Fruit fly (Drosophila melanogaster) whole organism, embryonic: Measurements from ENCODE around the gene CG43867.
A peak's percentile ranks its signal among the peaks of the same experiment; 100 is the strongest.

ENCODE experiments used
- ATbp ChIP-seq: fragments of 200-800 bp; sonication (Bioruptor generic); optimal IDR thresholded peaks from 2 replicates; lab custom pipeline; 2017; ENCODE audit warnings: missing biosample characterization, mild to moderate bottlenecking, missing genetic modification characterization, missing genetic modification reagents
- Abd-B ChIP-seq: fragments of 200-800 bp; sonication (Bioruptor generic); optimal IDR thresholded peaks from 2 replicates; lab custom pipeline; 2018; ENCODE audit warnings: missing biosample characterization, mild to moderate bottlenecking, missing genetic modification characterization, moderate library complexity
- BEAF-32 ChIP-seq: fragments of 200-800 bp; sonication (Bioruptor generic); optimal IDR thresholded peaks from 3 replicates; lab custom pipeline; 2017; ENCODE audit warnings: missing biosample characterization, missing genetic modification characterization, mild to moderate bottlenecking, moderate library complexity, missing genetic modification reagents
- CG10267 ChIP-seq: fragments of 200-800 bp; sonication (Bioruptor generic); optimal IDR thresholded peaks from 2 replicates; lab custom pipeline; 2018; ENCODE audit warnings: missing biosample characterization, mild to moderate bottlenecking, missing genetic modification characterization, moderate library complexity
- CG10462 ChIP-seq: fragments of 200-800 bp; sonication (Bioruptor generic); optimal IDR thresholded peaks from 2 replicates; lab custom pipeline; 2016; ENCODE audit warnings: missing biosample characterization, missing genetic modification characterization
- CG11560 ChIP-seq: fragments of 200-800 bp; sonication (Bioruptor generic); IDR thresholded peaks from 3 replicates; pipeline ENCODE4 v1.3.6; 2022; ENCODE audit warnings: missing biosample characterization, missing genetic modification characterization
- CG13123 ChIP-seq: fragments of 200-800 bp; sonication (Bioruptor generic); optimal IDR thresholded peaks from 2 replicates; lab custom pipeline; 2016; ENCODE audit warnings: missing biosample characterization, missing genetic modification characterization
- CG13287 ChIP-seq: fragments of 200-800 bp; sonication (Bioruptor generic); IDR thresholded peaks from 2 replicates; pipeline ENCODE4 v1.3.6; 2022; ENCODE audit warnings: missing biosample characterization, missing genetic modification characterization; ENCODE audit not compliant: partially characterized antibody
- CG13624 ChIP-seq: fragments of 200-800 bp; sonication (Bioruptor generic); optimal IDR thresholded peaks from 2 replicates; lab custom pipeline; 2016; ENCODE audit warnings: missing biosample characterization, missing genetic modification characterization
- CG18011 ChIP-seq: fragments of 200-800 bp; sonication (Bioruptor generic); optimal IDR thresholded peaks from 2 replicates; lab custom pipeline; 2017; ENCODE audit warnings: missing biosample characterization, missing genetic modification characterization, mild to moderate bottlenecking, moderate library complexity, missing genotype
- CG2202 ChIP-seq: fragments of 200-800 bp; sonication (Bioruptor generic); optimal IDR thresholded peaks from 2 replicates; lab custom pipeline; 2018; ENCODE audit warnings: missing biosample characterization, mild to moderate bottlenecking, missing genetic modification characterization
- CG3065 ChIP-seq: fragments of 200-800 bp; sonication (Bioruptor generic); optimal IDR thresholded peaks from 2 replicates; lab custom pipeline; 2016; ENCODE audit warnings: missing biosample characterization, missing genetic modification characterization
- CG3163 ChIP-seq: fragments of 200-800 bp; sonication (Bioruptor generic); optimal IDR thresholded peaks from 3 replicates; lab custom pipeline; 2016; ENCODE audit warnings: missing biosample characterization, missing genetic modification characterization
- CG4617 ChIP-seq: fragments of 200-800 bp; sonication (Bioruptor generic); optimal IDR thresholded peaks from 3 replicates; lab custom pipeline; 2016; ENCODE audit warnings: missing biosample characterization, missing genetic modification characterization, borderline replicate concordance
- CG9797 ChIP-seq: fragments of 200-800 bp; sonication (Bioruptor generic); optimal IDR thresholded peaks from 3 replicates; lab custom pipeline; 2018; ENCODE audit warnings: missing biosample characterization, mild to moderate bottlenecking, missing genetic modification characterization
- CrebB ChIP-seq: fragments of 200-800 bp; sonication (Bioruptor generic); optimal IDR thresholded peaks from 3 replicates; lab custom pipeline; 2018; ENCODE audit warnings: missing biosample characterization, mild to moderate bottlenecking, missing genetic modification characterization
- Dll ChIP-seq: fragments of 200-800 bp; sonication (Bioruptor generic); IDR thresholded peaks from 4 replicates; pipeline ENCODE4 v1.3.6; 2022; ENCODE audit warnings: missing biosample characterization, missing genetic modification characterization; ENCODE audit not compliant: partially characterized antibody
- Dref ChIP-seq: fragments of 200-800 bp; sonication (Bioruptor generic); IDR thresholded peaks from 2 replicates; pipeline ENCODE4 v1.3.6; 2022; ENCODE audit warnings: missing biosample characterization, missing genetic modification characterization
- E2f2 ChIP-seq: fragments of 200-800 bp; sonication (Bioruptor generic); IDR thresholded peaks from 2 replicates; pipeline ENCODE4 v1.3.6; 2022; ENCODE audit warnings: missing biosample characterization, missing genetic modification characterization
- Ets97D ChIP-seq: fragments of 200-800 bp; sonication (Bioruptor generic); optimal IDR thresholded peaks from 3 replicates; lab custom pipeline; 2016; ENCODE audit warnings: missing biosample characterization, missing genetic modification characterization
- Jarid2 ChIP-seq: fragments of 200-800 bp; sonication (Bioruptor generic); optimal IDR thresholded peaks from 3 replicates; lab custom pipeline; 2017; ENCODE audit warnings: mild to moderate bottlenecking, missing biosample characterization, missing genetic modification reagents, missing genetic modification characterization
- MESR4 ChIP-seq: fragments of 200-800 bp; sonication (Bioruptor generic); optimal IDR thresholded peaks from 2 replicates; lab custom pipeline; 2018; ENCODE audit warnings: missing biosample characterization, mild to moderate bottlenecking, missing genetic modification characterization, moderate library complexity
- Med ChIP-seq: fragments of 200-800 bp; sonication (Bioruptor generic); peaks from one replicate; lab custom pipeline; 2016; ENCODE audit warnings: missing biosample characterization, missing genetic modification characterization, mild to moderate bottlenecking, inconsistent platforms, moderate library complexity
- Mrtf ChIP-seq: fragments of 200-800 bp; sonication (Bioruptor generic); IDR thresholded peaks from 3 replicates; pipeline ENCODE4 v1.3.6; 2022; ENCODE audit warnings: missing biosample characterization, missing genetic modification characterization
- Myb ChIP-seq: fragments of 200-800 bp; sonication (Bioruptor generic); optimal IDR thresholded peaks from 2 replicates; lab custom pipeline; 2016; ENCODE audit warnings: missing biosample characterization, missing genetic modification characterization
- Nf-YC ChIP-seq: fragments of 200-800 bp; optimal IDR thresholded peaks from 3 replicates; lab custom pipeline; 2019; ENCODE audit warnings: missing biosample characterization, mild to moderate bottlenecking, missing genetic modification characterization, moderate library complexity
- PHDP ChIP-seq: fragments of 200-800 bp; sonication (Bioruptor generic); optimal IDR thresholded peaks from 3 replicates; lab custom pipeline; 2018; ENCODE audit warnings: missing biosample characterization, mild to moderate bottlenecking, missing genetic modification characterization, moderate library complexity
- Rfx ChIP-seq: fragments of 200-800 bp; sonication (Bioruptor generic); IDR thresholded peaks from 2 replicates; pipeline ENCODE4 v1.3.6; 2022; ENCODE audit warnings: missing biosample characterization, missing genetic modification characterization
- Rx ChIP-seq: fragments of 200-800 bp; sonication (Bioruptor generic); IDR thresholded peaks from 2 replicates; pipeline ENCODE4 v1.3.6; 2022; ENCODE audit warnings: missing biosample characterization, missing genetic modification characterization
- Sry-δ ChIP-seq: fragments of 200-800 bp; sonication (Bioruptor generic); optimal IDR thresholded peaks from 2 replicates; lab custom pipeline; 2016; ENCODE audit warnings: missing biosample characterization, missing genetic modification characterization
- YL-1 ChIP-seq: fragments of 200-800 bp; sonication (Bioruptor generic); optimal IDR thresholded peaks from 3 replicates; lab custom pipeline; 2017; ENCODE audit warnings: missing biosample characterization, mild to moderate bottlenecking, missing genetic modification characterization
- abd-A ChIP-seq: fragments of 200-800 bp; sonication (Bioruptor generic); optimal IDR thresholded peaks from 3 replicates; lab custom pipeline; 2019; ENCODE audit warnings: missing biosample characterization, mild to moderate bottlenecking, missing genetic modification characterization, moderate library complexity
- bbx ChIP-seq: fragments of 200-800 bp; sonication (Bioruptor generic); IDR thresholded peaks from 2 replicates; pipeline ENCODE4 v1.3.6; 2022; ENCODE audit warnings: missing biosample characterization, missing genetic modification characterization; ENCODE audit not compliant: partially characterized antibody
- chinmo ChIP-seq: fragments of 200-800 bp; sonication (Bioruptor generic); IDR thresholded peaks from 4 replicates; pipeline ENCODE4 v1.3.6; 2022; ENCODE audit warnings: missing biosample characterization, missing genetic modification characterization; ENCODE audit not compliant: partially characterized antibody
- ewg ChIP-seq: fragments of 200-800 bp; sonication (Bioruptor generic); optimal IDR thresholded peaks from 3 replicates; lab custom pipeline; 2017; ENCODE audit warnings: mild to moderate bottlenecking, missing biosample characterization, missing genetic modification reagents, missing genetic modification characterization
- grn ChIP-seq: fragments of 200-800 bp; sonication (Bioruptor generic); optimal IDR thresholded peaks from 3 replicates; lab custom pipeline; 2017; ENCODE audit warnings: missing biosample characterization, missing genetic modification characterization
- hbn ChIP-seq: fragments of 200-800 bp; sonication (Bioruptor generic); IDR thresholded peaks from 2 replicates; pipeline ENCODE4 v1.3.6; 2022; ENCODE audit warnings: missing biosample characterization, missing genetic modification characterization; ENCODE audit not compliant: partially characterized antibody
- kah ChIP-seq: fragments of 200-800 bp; sonication (Bioruptor generic); optimal IDR thresholded peaks from 2 replicates; lab custom pipeline; 2018; ENCODE audit warnings: missing biosample characterization, mild to moderate bottlenecking, missing genetic modification characterization
- luna ChIP-seq: fragments of 200-800 bp; sonication (Bioruptor generic); optimal IDR thresholded peaks from 2 replicates; lab custom pipeline; 2016; ENCODE audit warnings: missing biosample characterization, missing genetic modification characterization
- pnt ChIP-seq: fragments of 200-800 bp; sonication (Bioruptor generic); optimal IDR thresholded peaks from 3 replicates; lab custom pipeline; 2016; ENCODE audit warnings: missing biosample characterization, missing genetic modification characterization
- pros ChIP-seq: fragments of 200-800 bp; sonication (Bioruptor generic); optimal IDR thresholded peaks from 3 replicates; lab custom pipeline; 2019; ENCODE audit warnings: missing biosample characterization, mild to moderate bottlenecking, missing genetic modification characterization, moderate library complexity
- scrt ChIP-seq: fragments of 200-800 bp; sonication (Bioruptor generic); optimal IDR thresholded peaks from 2 replicates; lab custom pipeline; 2018; ENCODE audit warnings: missing biosample characterization, mild to moderate bottlenecking, missing genetic modification characterization, moderate library complexity
- seq ChIP-seq: fragments of 200-800 bp; sonication (Bioruptor generic); IDR thresholded peaks from 2 replicates; pipeline ENCODE4 v1.3.6; 2022; ENCODE audit warnings: missing biosample characterization, missing genetic modification characterization
- shn ChIP-seq: fragments of 200-800 bp; sonication (Bioruptor generic); optimal IDR thresholded peaks from 3 replicates; lab custom pipeline; 2016; ENCODE audit warnings: missing biosample characterization, missing genetic modification characterization
- sna ChIP-seq: fragments of 200-800 bp; sonication (Bioruptor generic); IDR thresholded peaks from 2 replicates; pipeline ENCODE4 v1.3.6; 2022; ENCODE audit warnings: missing biosample characterization, missing genetic modification characterization; ENCODE audit not compliant: partially characterized antibody
- stwl ChIP-seq: fragments of 200-800 bp; sonication (Bioruptor generic); optimal IDR thresholded peaks from 3 replicates; lab custom pipeline; 2018; ENCODE audit warnings: missing biosample characterization, mild to moderate bottlenecking, missing genetic modification characterization, moderate library complexity
- tap ChIP-seq: fragments of 200-800 bp; optimal IDR thresholded peaks from 3 replicates; lab custom pipeline; 2019; ENCODE audit warnings: missing biosample characterization, mild to moderate bottlenecking, missing genetic modification characterization, moderate library complexity
- tx ChIP-seq: fragments of 200-800 bp; sonication (Bioruptor generic); optimal IDR thresholded peaks from 2 replicates; lab custom pipeline; 2016; ENCODE audit warnings: missing biosample characterization, missing genetic modification characterization
- zen ChIP-seq: fragments of 200-800 bp; sonication (Bioruptor generic); optimal IDR thresholded peaks from 3 replicates; lab custom pipeline; 2018; ENCODE audit warnings: missing biosample characterization, mild to moderate bottlenecking, missing genetic modification characterization, moderate library complexity
- zen2 ChIP-seq: fragments of 200-800 bp; sonication (Bioruptor generic); IDR thresholded peaks from 3 replicates; pipeline ENCODE4 v1.3.6; 2022; ENCODE audit warnings: missing biosample characterization, missing genetic modification characterization; ENCODE audit not compliant: partially characterized antibody

The CG43867 gene

dm6 chrX:792923-793322, 134.9 kb downstream of the CG43867 start, which contains the start of gene CG16989 (continued):
- TF ChIP-seq abd-A (tag; lab: Kevin White, UChicago), result no peak
- no peak for TF ChIP-seq CG3163 (GFP tag; lab: Kevin White, UChicago)
- peak; percentile 51 for TF ChIP-seq YL-1 (GFP tag; lab: Kevin White, UChicago)
- TF ChIP-seq Myb (GFP tag; lab: Kevin White, UChicago), result peak; percentile 98
- TF ChIP-seq Rfx (GFP tag; lab: Robert Waterston, UW), result no peak
- TF ChIP-seq pnt (GFP tag; lab: Kevin White, UChicago), result no peak
- TF ChIP-seq Med, result peak; percentile 34
- no peak for TF ChIP-seq CG2202 (tag; lab: Kevin White, UChicago)
- TF ChIP-seq CG10267 (tag; lab: Kevin White, UChicago), result peak; percentile 34
- TF ChIP-seq pros (GFP tag; lab: Kevin White, UChicago), result no peak
- peak; percentile 80 for TF ChIP-seq CG9797 (GFP tag; lab: Kevin White, UChicago)
- peak; percentile 22; the same call in 1 of the 2 replicates for TF ChIP-seq hbn (GFP tag; lab: Robert Waterston, UW)
- peak; percentile 39 for TF ChIP-seq Ets97D (GFP tag; lab: Kevin White, UChicago)
- TF ChIP-seq BEAF-32 (GFP tag; lab: Kevin White, UChicago), result peak; percentile 59
- TF ChIP-seq grn (GFP tag; lab: Kevin White, UChicago), result no peak
- no peak for TF ChIP-seq kah (GFP tag; lab: Kevin White, UChicago)
- peak; percentile 38; the same call in 1 of the 2 replicates for TF ChIP-seq sna (GFP tag; lab: Robert Waterston, UW)
- no peak for TF ChIP-seq CG18011 (GFP tag; lab: Kevin White, UChicago)
- no peak for TF ChIP-seq shn (GFP tag; lab: Kevin White, UChicago)
- no peak for TF ChIP-seq chinmo (GFP tag; lab: Robert Waterston, UW)
- no peak for TF ChIP-seq zen (tag; lab: Kevin White, UChicago)
- peak; percentile 23 for TF ChIP-seq Nf-YC
- TF ChIP-seq ewg (GFP tag; lab: Kevin White, UChicago), result no peak
- peak; percentile 53; the same call in 2 of the 4 replicates for TF ChIP-seq Dll (GFP tag; lab: Robert Waterston, UW)
- TF ChIP-seq bbx (GFP tag; lab: Robert Waterston, UW), result peak; percentile 59
- no peak for TF ChIP-seq PHDP
- peak; percentile 95 for TF ChIP-seq CG11560 (tag; lab: Robert Waterston, UW)
- no peak for TF ChIP-seq CG10462 (GFP tag; lab: Kevin White, UChicago)
- TF ChIP-seq Mrtf (GFP tag; lab: Robert Waterston, UW), result no peak
- no peak for TF ChIP-seq ATbp (GFP tag; lab: Kevin White, UChicago)
- TF ChIP-seq Rx (GFP tag; lab: Robert Waterston, UW), result no peak
- no peak for TF ChIP-seq tx (GFP tag; lab: Kevin White, UChicago)
- TF ChIP-seq CG13624 (GFP tag; lab: Kevin White, UChicago), result peak; percentile 51
- TF ChIP-seq CG4617 (GFP tag; lab: Kevin White, UChicago), result peak; percentile 7
- no peak for TF ChIP-seq CG13123
- peak; percentile 80 for TF ChIP-seq Dref (GFP tag; lab: Robert Waterston, UW)
- peak; percentile 62 for TF ChIP-seq Sry-δ (GFP tag; lab: Kevin White, UChicago)
- peak; percentile 68 for TF ChIP-seq stwl
- peak; percentile 75 for TF ChIP-seq MESR4 (GFP tag; lab: Kevin White, UChicago)
- TF ChIP-seq Jarid2 (GFP tag; lab: Kevin White, UChicago), result no peak
- TF ChIP-seq seq (GFP tag; lab: Robert Waterston, UW), result no peak
- peak; percentile 88 for TF ChIP-seq E2f2 (GFP tag; lab: Robert Waterston, UW)
- peak; percentile 65 for TF ChIP-seq scrt (GFP tag; lab: Kevin White, UChicago)
- no peak for TF ChIP-seq CG3065 (GFP tag; lab: Kevin White, UChicago)
- TF ChIP-seq tap (tag; lab: Kevin White, UChicago), result no peak
- TF ChIP-seq zen2 (GFP tag; lab: Robert Waterston, UW), result 0 out of 3 replicates have a peak, but pooled peaks have one; percentile 29
- TF ChIP-seq Abd-B (GFP tag; lab: Kevin White, UChicago), result no peak
- TF ChIP-seq CrebB (tag; lab: Kevin White, UChicago), result no peak
- peak; percentile 60 for TF ChIP-seq CG13287 (GFP tag; lab: Robert Waterston, UW)
- no peak for TF ChIP-seq luna (GFP tag; lab: Kevin White, UChicago)
